Worm (Caenorhabditis elegans) whole organism, midembryonic: ENCODE measurements around the gene F25D1.3.

ENCODE experiments used
- cog-1 ChIP-seq: sonication (generic microtip); optimal IDR thresholded peaks from 2 replicates; lab custom pipeline; 2016; ENCODE audit warnings: missing genetic modification characterization, missing compliant biosample characterization
- flt-1 ChIP-seq: fragments of 200-800 bp; sonication (Bioruptor generic); IDR thresholded peaks from 2 replicates; pipeline ENCODE4 v1.3.6; 2022; ENCODE audit warnings: missing genetic modification characterization, missing compliant biosample characterization
- klf-2 ChIP-seq: fragments of 200-800 bp; sonication (Bioruptor generic); conservative IDR thresholded peaks from 2 replicates; pipeline ENCODE4 v1.3.6; 2022; ENCODE audit warnings: missing genetic modification reagents, missing genetic modification characterization, missing compliant biosample characterization
- ztf-23 ChIP-seq: fragments of 200-800 bp; sonication (Bioruptor generic); IDR thresholded peaks from 2 replicates; pipeline ENCODE4 v1.3.6; 2022; ENCODE audit warnings: missing genetic modification reagents, missing genetic modification characterization, missing compliant biosample characterization
- ztf-29 ChIP-seq: fragments of 200-800 bp; sonication (Bioruptor generic); IDR thresholded peaks from 2 replicates; pipeline ENCODE4 v1.3.6; 2022; ENCODE audit warnings: missing genetic modification reagents, missing genetic modification characterization, missing compliant biosample characterization

ce11 chrV:10556362-10556761 lies 27.8 kb downstream of the F25D1.3 start:
- no peak for TF ChIP-seq cog-1 (tag; lab: Kevin White, UChicago)
- TF ChIP-seq flt-1 (GFP tag; lab: Robert Waterston, UW) = no peak
- TF ChIP-seq ztf-29 (GFP tag; lab: Robert Waterston, UW) = no peak
- TF ChIP-seq klf-2 (GFP tag; lab: Robert Waterston, UW) = no peak
- TF ChIP-seq ztf-23 = no peak
